Fruit fly (Drosophila melanogaster): ENCODE data around the gene CG31253.

dm6 chr3R:27920883-27921282 is 39.5 kb downstream of the CG31253 start, which contains the start of gene CG12259:
- TF ChIP-seq pan (optimal IDR thresholded peaks at IDR 0.05), result no peak
- no peak for TF ChIP-seq pan (GFP tag; optimal IDR thresholded peaks at IDR 0.05 in 1 of 2, IDR thresholded peaks at IDR 0.05 in 1 of 2)
- TF ChIP-seq mam (GFP tag; optimal IDR thresholded peaks at IDR 0.05), result no peak
- no peak for TF ChIP-seq CG10147 (GFP tag; optimal IDR thresholded peaks at IDR 0.05)
- no peak for TF ChIP-seq phol (tag; optimal IDR thresholded peaks at IDR 0.05)
- no peak for TF ChIP-seq usp (GFP tag; optimal IDR thresholded peaks at IDR 0.05)
- no peak for TF ChIP-seq CHES-1-like (GFP tag; optimal IDR thresholded peaks at IDR 0.05)
- TF ChIP-seq da (GFP tag; optimal IDR thresholded peaks at IDR 0.05), result no peak
- TF ChIP-seq cato (GFP tag; optimal IDR thresholded peaks at IDR 0.05; ENCODE audit: borderline replicate concordance), result no peak
- no peak for TF ChIP-seq CG12219 (GFP tag; optimal IDR thresholded peaks at IDR 0.05)
